Fruit fly (Drosophila melanogaster) Kc167 (cell line): ENCODE data around the gene drd.

Experiments
- Sin3A ChIP-seq: fragments of >200 bp; optimal IDR thresholded peaks from 2 replicates; lab custom pipeline; 2018; ENCODE audit warnings: missing external identifiers
- h ChIP-seq: fragments of >200 bp; optimal IDR thresholded peaks from 3 replicates; lab custom pipeline; 2018; ENCODE audit warnings: missing external identifiers
- psq ChIP-seq: fragments of >200 bp; optimal IDR thresholded peaks from 2 replicates; lab custom pipeline; 2017; ENCODE audit warnings: missing external identifiers
- ttk ChIP-seq: sonication (Bioruptor generic); optimal IDR thresholded peaks from 2 replicates; lab custom pipeline; 2017; ENCODE audit warnings: missing external identifiers

DNA sequence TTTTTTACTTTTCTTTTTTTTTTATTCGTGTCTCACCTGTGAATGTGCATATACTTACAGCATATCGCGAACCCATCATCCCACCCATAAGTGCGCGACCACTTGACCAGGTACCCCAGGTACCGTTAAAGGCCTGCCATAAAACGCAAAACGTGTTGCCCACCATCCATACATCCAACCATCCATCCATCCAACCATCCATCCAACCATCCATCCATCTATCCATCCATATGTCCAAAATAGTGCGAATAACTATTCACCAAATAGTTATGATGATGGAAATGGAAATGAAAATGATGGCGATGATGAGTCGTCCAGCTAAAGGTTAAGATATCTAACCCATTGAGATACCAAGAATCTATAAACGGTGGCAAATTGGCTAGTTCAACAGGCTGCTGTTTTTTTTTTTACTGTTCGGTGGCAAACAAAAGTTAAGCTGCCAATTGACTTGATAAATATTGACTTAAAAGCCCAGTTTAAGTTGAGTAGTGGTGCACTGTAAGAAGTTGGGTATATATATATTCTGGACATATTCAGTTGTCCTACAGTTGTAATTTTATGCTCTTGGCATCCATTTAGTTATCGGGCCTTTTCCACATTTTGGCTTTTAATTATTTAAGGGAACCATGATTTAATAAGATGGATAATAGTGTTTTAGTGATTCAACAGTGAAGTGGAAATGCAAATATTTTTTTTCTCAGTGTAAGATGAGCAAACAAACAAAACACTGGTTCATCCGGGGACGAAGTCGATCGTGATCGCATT, 2.5 kb downstream of the drd start:
- TF ChIP-seq ttk (lab: Kevin White, UChicago) (no peak), psq (lab: Kevin White, UChicago) (no peak), Sin3A (lab: Kevin White, UChicago) (no peak), h (lab: Kevin White, UChicago) (no peak)
